Fruit fly (Drosophila melanogaster) whole organism, larva: ENCODE results near the gene ssp3.

Experiments
- noc ChIP-seq: fragments of 200-800 bp; sonication (Bioruptor generic); optimal IDR thresholded peaks from 3 replicates; lab custom pipeline; 2019; ENCODE audit warnings: missing biosample characterization, mild to moderate bottlenecking, missing genetic modification characterization, moderate library complexity

The ssp3 gene

dm6 chr2L:18921246-18921645 lies 22.5 kb downstream of the ssp3 start:
- no peak for TF ChIP-seq noc (tag; lab: Kevin White, UChicago)

- no peak for TF ChIP-seq noc (tag; lab: Kevin White, UChicago)
These were observed 24.3 kb downstream of the ssp3 start for dm6 chr2L:18919474-18919873.

- no peak for TF ChIP-seq noc (tag; lab: Kevin White, UChicago)
These were observed 26.2 kb downstream of the ssp3 start for dm6 chr2L:18917584-18917983.

- TF ChIP-seq noc (tag; lab: Kevin White, UChicago): no peak
These were observed 28.9 kb downstream of the ssp3 start for dm6 chr2L:18914829-18915228.

dm6 chr2L:18907491-18907890 lies 36.3 kb downstream of the ssp3 start:
- TF ChIP-seq noc (tag; lab: Kevin White, UChicago): no peak

dm6 chr2L:18906615-18907014 lies 37.1 kb downstream of the ssp3 start:
- TF ChIP-seq noc (tag; lab: Kevin White, UChicago): no peak

- no peak for TF ChIP-seq noc (tag; lab: Kevin White, UChicago)
These were observed 42.8 kb downstream of the ssp3 start for dm6 chr2L:18900976-18901375.

- TF ChIP-seq noc (tag; lab: Kevin White, UChicago): no peak
These were observed 43.9 kb downstream of the ssp3 start for dm6 chr2L:18899862-18900261.

- TF ChIP-seq noc (tag; lab: Kevin White, UChicago): no peak
These were observed 44.5 kb downstream of the ssp3 start for dm6 chr2L:18899254-18899653.

- no peak for TF ChIP-seq noc (tag; lab: Kevin White, UChicago)
These were observed 45.8 kb downstream of the ssp3 start for dm6 chr2L:18897992-18898391.

dm6 chr2L:18896818-18897578 lies 46.8 kb downstream of the ssp3 start:
- TF ChIP-seq noc (tag; lab: Kevin White, UChicago): no peak

dm6 chr2L:18896371-18896770 lies 47.4 kb downstream of the ssp3 start:
- no peak for TF ChIP-seq noc (tag; lab: Kevin White, UChicago)

- no peak for TF ChIP-seq noc (tag; lab: Kevin White, UChicago)
These were observed 48.6 kb downstream of the ssp3 start for dm6 chr2L:18894998-18895732.

dm6 chr2L:18890087-18890486 lies 53.7 kb downstream of the ssp3 start:
- TF ChIP-seq noc (tag; lab: Kevin White, UChicago): no peak

dm6 chr2L:18889311-18889710 lies 54.4 kb downstream of the ssp3 start:
- TF ChIP-seq noc (tag; lab: Kevin White, UChicago): no peak

dm6 chr2L:18886904-18887303 lies 56.9 kb downstream of the ssp3 start:
- no peak for TF ChIP-seq noc (tag; lab: Kevin White, UChicago)

- no peak for TF ChIP-seq noc (tag; lab: Kevin White, UChicago)
These were observed 59.0 kb downstream of the ssp3 start for dm6 chr2L:18884783-18885182.
